Worm (Caenorhabditis elegans) whole organism, mixed stage, embryonic: Measurements from ENCODE around the gene nhr-147.

ENCODE experiments used
- bed-3 ChIP-seq: fragments of 200-800 bp; sonication (Bioruptor generic); optimal IDR thresholded peaks from 3 replicates; lab custom pipeline; 2018; ENCODE audit warnings: mild to moderate bottlenecking, missing genetic modification characterization, moderate library complexity, missing compliant biosample characterization
- ces-1 ChIP-seq: fragments of 150-350 bp; optimal IDR thresholded peaks from 2 replicates; lab custom pipeline; 2014; ENCODE audit warnings: missing biosample characterization, missing genetic modification reagents, missing genetic modification characterization
- cnd-1 ChIP-seq: fragments of 200-800 bp; sonication (Bioruptor generic); optimal IDR thresholded peaks from 2 replicates; lab custom pipeline; 2018; ENCODE audit warnings: mild to moderate bottlenecking, missing genetic modification characterization, missing compliant biosample characterization
- elt-1 ChIP-seq: sonication (generic microtip); optimal IDR thresholded peaks from 2 replicates; lab custom pipeline; 2017; ENCODE audit warnings: missing genetic modification characterization, mild to moderate bottlenecking, missing compliant biosample characterization, antibody characterized with exemption, moderate library complexity, borderline replicate concordance; ENCODE audit not compliant: insufficient read depth
- elt-3 ChIP-seq: fragments of 150-350 bp; optimal IDR thresholded peaks from 2 replicates; lab custom pipeline; 2014; ENCODE audit warnings: missing biosample characterization, missing genetic modification characterization
- lin-32 ChIP-seq: fragments of 200-800 bp; sonication (Bioruptor generic); optimal IDR thresholded peaks from 2 replicates; lab custom pipeline; 2018; ENCODE audit warnings: mild to moderate bottlenecking, missing genetic modification characterization, missing compliant biosample characterization
- mls-2 ChIP-seq: sonication (generic microtip); optimal IDR thresholded peaks from 2 replicates; lab custom pipeline; 2016; ENCODE audit warnings: mild to moderate bottlenecking, missing genetic modification characterization, moderate library complexity, missing compliant biosample characterization
- nhr-12 ChIP-seq: fragments of 150-350 bp; optimal IDR thresholded peaks from 2 replicates; lab custom pipeline; 2014; ENCODE audit warnings: missing biosample characterization, missing genetic modification characterization
- nhr-2 ChIP-seq: fragments of 150-350 bp; optimal IDR thresholded peaks from 2 replicates; lab custom pipeline; 2014; ENCODE audit warnings: missing biosample characterization, missing genetic modification characterization
- nhr-237 ChIP-seq: fragments of 150-350 bp; optimal IDR thresholded peaks from 2 replicates; lab custom pipeline; 2014; ENCODE audit warnings: missing biosample characterization, missing genetic modification characterization
- nhr-28 ChIP-seq: fragments of 150-350 bp; optimal IDR thresholded peaks from 2 replicates; lab custom pipeline; 2014; ENCODE audit warnings: missing biosample characterization, missing genetic modification characterization
- pha-4 ChIP-seq: fragments of 150-350 bp; optimal IDR thresholded peaks from 2 replicates; lab custom pipeline; 2018; ENCODE audit warnings: missing biosample characterization, missing genetic modification reagents, missing genetic modification characterization
- unc-39 ChIP-seq: fragments of 150-350 bp; optimal IDR thresholded peaks from 2 replicates; lab custom pipeline; 2014; ENCODE audit warnings: missing biosample characterization, missing genetic modification characterization
- unc-62 ChIP-seq: fragments of 150-350 bp; optimal IDR thresholded peaks from 2 replicates; lab custom pipeline; 2014; ENCODE audit warnings: missing biosample characterization, missing genetic modification reagents, missing genetic modification characterization

ce11 chrV:7357132-7357531, 11.5 kb downstream of the nhr-147 start, which contains the start of gene C03G6.6:
- TF ChIP-seq unc-62 (GFP tag; lab: Kevin White, UChicago) (no peak), elt-1 (no peak), nhr-28 (tag; lab: Kevin White, UChicago) (no peak), nhr-237 (tag; lab: Kevin White, UChicago) (no peak), mls-2 (tag; lab: Kevin White, UChicago) (no peak), nhr-12 (tag; lab: Kevin White, UChicago) (no peak), pha-4 (tag; lab: Kevin White, UChicago) (no peak), nhr-2 (tag; lab: Kevin White, UChicago) (no peak), unc-39 (tag; lab: Kevin White, UChicago) (no peak), cnd-1 (tag; lab: Kevin White, UChicago) (no peak), ces-1 (no peak), lin-32 (GFP tag; lab: Kevin White, UChicago) (no peak), bed-3 (GFP tag; lab: Kevin White, UChicago) (no peak), elt-3 (tag; lab: Kevin White, UChicago) (no peak)
